Worm (Caenorhabditis elegans) whole organism, mixed stage, embryonic: ENCODE data around the gene scl-7.

Source experiments
- M03D4.4 ChIP-seq: sonication (generic microtip); optimal IDR thresholded peaks from 2 replicates; lab custom pipeline; 2017; ENCODE audit warnings: mild to moderate bottlenecking, missing genetic modification characterization, missing compliant biosample characterization
- bed-3 ChIP-seq: fragments of 200-800 bp; sonication (Bioruptor generic); optimal IDR thresholded peaks from 3 replicates; lab custom pipeline; 2018; ENCODE audit warnings: mild to moderate bottlenecking, missing genetic modification characterization, moderate library complexity, missing compliant biosample characterization
- blmp-1 ChIP-seq: fragments of 150-350 bp; optimal IDR thresholded peaks from 2 replicates; lab custom pipeline; 2014; ENCODE audit warnings: missing biosample characterization, missing genetic modification characterization
- ceh-43 ChIP-seq: fragments of 200-800 bp; sonication (Bioruptor generic); optimal IDR thresholded peaks from 2 replicates; lab custom pipeline; 2018; ENCODE audit warnings: mild to moderate bottlenecking, missing genetic modification characterization, moderate library complexity, missing compliant biosample characterization
- ces-1 ChIP-seq: fragments of 150-350 bp; optimal IDR thresholded peaks from 2 replicates; lab custom pipeline; 2014; ENCODE audit warnings: missing biosample characterization, missing genetic modification reagents, missing genetic modification characterization
- cnd-1 ChIP-seq: fragments of 200-800 bp; sonication (Bioruptor generic); optimal IDR thresholded peaks from 2 replicates; lab custom pipeline; 2018; ENCODE audit warnings: mild to moderate bottlenecking, missing genetic modification characterization, missing compliant biosample characterization
- drap-1 ChIP-seq: fragments of 200-800 bp; sonication (Bioruptor generic); optimal IDR thresholded peaks from 3 replicates; lab custom pipeline; 2018; ENCODE audit warnings: mild to moderate bottlenecking, missing genetic modification characterization, missing compliant biosample characterization
- elt-1 ChIP-seq: sonication (generic microtip); optimal IDR thresholded peaks from 2 replicates; lab custom pipeline; 2017; ENCODE audit warnings: missing genetic modification characterization, mild to moderate bottlenecking, missing compliant biosample characterization, antibody characterized with exemption, moderate library complexity, borderline replicate concordance; ENCODE audit not compliant: insufficient read depth
- elt-3 ChIP-seq: fragments of 150-350 bp; optimal IDR thresholded peaks from 2 replicates; lab custom pipeline; 2014; ENCODE audit warnings: missing biosample characterization, missing genetic modification characterization
- ham-2 ChIP-seq: fragments of 200-800 bp; sonication (Bioruptor generic); optimal IDR thresholded peaks from 2 replicates; lab custom pipeline; 2018; ENCODE audit warnings: mild to moderate bottlenecking, missing genetic modification characterization, missing compliant biosample characterization
- hlh-1 ChIP-seq: fragments of 150-350 bp; optimal IDR thresholded peaks from 2 replicates; lab custom pipeline; 2014; ENCODE audit warnings: missing biosample characterization, missing genetic modification reagents, missing genetic modification characterization
- lin-13 ChIP-seq: fragments of 150-350 bp; optimal IDR thresholded peaks from 2 replicates; lab custom pipeline; 2014; ENCODE audit warnings: missing biosample characterization, missing genetic modification characterization
- lin-32 ChIP-seq: fragments of 200-800 bp; sonication (Bioruptor generic); optimal IDR thresholded peaks from 2 replicates; lab custom pipeline; 2018; ENCODE audit warnings: mild to moderate bottlenecking, missing genetic modification characterization, missing compliant biosample characterization
- lsy-2 ChIP-seq: fragments of 150-350 bp; optimal IDR thresholded peaks from 2 replicates; lab custom pipeline; 2014; ENCODE audit warnings: missing biosample characterization, missing genetic modification characterization
- mab-5 ChIP-seq: fragments of 150-350 bp; optimal IDR thresholded peaks from 2 replicates; lab custom pipeline; 2014; ENCODE audit warnings: missing biosample characterization, missing genetic modification characterization
- mls-2 ChIP-seq: sonication (generic microtip); optimal IDR thresholded peaks from 2 replicates; lab custom pipeline; 2016; ENCODE audit warnings: mild to moderate bottlenecking, missing genetic modification characterization, moderate library complexity, missing compliant biosample characterization
- nhr-12 ChIP-seq: fragments of 150-350 bp; optimal IDR thresholded peaks from 2 replicates; lab custom pipeline; 2014; ENCODE audit warnings: missing biosample characterization, missing genetic modification characterization
- nhr-237 ChIP-seq: fragments of 150-350 bp; optimal IDR thresholded peaks from 2 replicates; lab custom pipeline; 2014; ENCODE audit warnings: missing biosample characterization, missing genetic modification characterization
- nhr-76 ChIP-seq: sonication (generic microtip); optimal IDR thresholded peaks from 2 replicates; lab custom pipeline; 2017; ENCODE audit warnings: missing biosample characterization, missing genetic modification characterization
- sem-2 ChIP-seq: fragments of 200-800 bp; sonication (Bioruptor generic); optimal IDR thresholded peaks from 2 replicates; lab custom pipeline; 2018; ENCODE audit warnings: mild to moderate bottlenecking, missing genetic modification characterization, missing compliant biosample characterization
- snpc-4 ChIP-seq: fragments of 150-350 bp; optimal IDR thresholded peaks from 2 replicates; lab custom pipeline; 2014; ENCODE audit warnings: missing biosample characterization, missing genetic modification characterization
- sptf-1 ChIP-seq: sonication (generic microtip); optimal IDR thresholded peaks from 2 replicates; lab custom pipeline; 2017; ENCODE audit warnings: mild to moderate bottlenecking, missing genetic modification characterization, moderate library complexity, missing compliant biosample characterization
- tbx-8 ChIP-seq: fragments of 200-800 bp; sonication (Bioruptor generic); optimal IDR thresholded peaks from 2 replicates; lab custom pipeline; 2018; ENCODE audit warnings: mild to moderate bottlenecking, missing genetic modification characterization, moderate library complexity, missing compliant biosample characterization
- unc-120 ChIP-seq: sonication (generic microtip); optimal IDR thresholded peaks from 2 replicates; lab custom pipeline; 2017; ENCODE audit warnings: missing genetic modification characterization, missing compliant biosample characterization; ENCODE audit not compliant: poor library complexity, severe bottlenecking
- unc-39 ChIP-seq: fragments of 150-350 bp; optimal IDR thresholded peaks from 2 replicates; lab custom pipeline; 2014; ENCODE audit warnings: missing biosample characterization, missing genetic modification characterization
- unc-62 ChIP-seq: fragments of 150-350 bp; optimal IDR thresholded peaks from 2 replicates; lab custom pipeline; 2014; ENCODE audit warnings: missing biosample characterization, missing genetic modification reagents, missing genetic modification characterization
- zip-8 ChIP-seq: fragments of 150-350 bp; optimal IDR thresholded peaks from 2 replicates; lab custom pipeline; 2014; ENCODE audit warnings: missing biosample characterization, missing genetic modification characterization
- ztf-11 ChIP-seq: fragments of 150-350 bp; optimal IDR thresholded peaks from 2 replicates; lab custom pipeline; 2014; ENCODE audit warnings: missing biosample characterization, missing genetic modification characterization

Gene scl-7

ce11 chrIV:13067200-13067599 lies 3.0 kb upstream of the scl-7 start, which contains the start of gene col-131:
Gene col-131, minus strand, starts transcription at chrIV:13067300.
- TF ChIP-seq tbx-8 (GFP tag; lab: Kevin White, UChicago) (no peak), unc-39 (tag; lab: Kevin White, UChicago) (no peak), nhr-237 (tag; lab: Kevin White, UChicago) (no peak), blmp-1 (tag; lab: Kevin White, UChicago) (no peak), sptf-1 (tag; lab: Kevin White, UChicago) (no peak), bed-3 (no peak), ceh-43 (GFP tag; lab: Kevin White, UChicago) (no peak), elt-3 (tag; lab: Kevin White, UChicago) (no peak), nhr-12 (tag; lab: Kevin White, UChicago) (no peak), zip-8 (tag; lab: Kevin White, UChicago) (no peak), drap-1 (GFP tag; lab: Kevin White, UChicago) (no peak)

ce11 chrIV:13068451-13068850 lies 1.8 kb upstream of the scl-7 start, which contains the start of gene scl-6:
Gene scl-6, plus strand, starts transcription at chrIV:13068751.
- TF ChIP-seq sem-2 (GFP tag; lab: Kevin White, UChicago) (no peak), ztf-11 (tag; lab: Kevin White, UChicago) (no peak), ham-2 (GFP tag; lab: Kevin White, UChicago) (no peak), lin-32 (no peak), M03D4.4 (no peak), ces-1 (no peak), blmp-1 (tag; lab: Kevin White, UChicago) (no peak), elt-1 (tag; lab: Kevin White, UChicago) (no peak)

DNA sequence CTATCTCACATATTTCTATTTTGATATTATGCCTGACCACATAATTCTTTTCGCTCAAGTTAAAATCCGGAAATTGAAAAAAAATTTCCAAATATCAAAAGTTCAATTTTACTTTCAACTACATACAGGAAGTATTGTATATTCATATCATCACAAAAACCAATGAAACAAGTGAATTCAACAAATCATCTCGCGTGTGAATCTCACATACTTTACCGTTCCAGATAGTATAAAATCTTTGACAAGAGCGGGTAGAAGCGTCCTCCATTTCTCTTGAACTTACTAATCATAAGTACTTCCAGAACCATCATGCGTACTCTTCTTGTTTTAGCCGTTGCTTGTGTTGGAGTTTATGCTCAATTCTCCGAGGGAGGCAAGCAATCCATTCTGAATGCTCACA lies 1.2 kb downstream of the scl-7 start, which contains the start of gene scl-8:
scl-8 (plus strand) TSS at position 301 of the 400 bp plus-strand sequence.
- TF ChIP-seq unc-62 (GFP tag; lab: Kevin White, UChicago) (no peak), ham-2 (GFP tag; lab: Kevin White, UChicago) (no peak), ces-1 (no peak), sptf-1 (tag; lab: Kevin White, UChicago) (no peak), snpc-4 (tag; lab: Kevin White, UChicago) (no peak), cnd-1 (tag; lab: Kevin White, UChicago) (no peak)
- TF ChIP-seq, all 35 proteins: peak for 0

- TF ChIP-seq unc-39 (tag; lab: Kevin White, UChicago) (no peak), nhr-237 (tag; lab: Kevin White, UChicago) (no peak), ceh-43 (GFP tag; lab: Kevin White, UChicago) (no peak), lin-13 (tag; lab: Kevin White, UChicago) (no peak), mls-2 (tag; lab: Kevin White, UChicago) (no peak), snpc-4 (tag; lab: Kevin White, UChicago) (no peak), blmp-1 (tag; lab: Kevin White, UChicago) (no peak), drap-1 (GFP tag; lab: Kevin White, UChicago) (no peak), sem-2 (GFP tag; lab: Kevin White, UChicago) (no peak), sptf-1 (tag; lab: Kevin White, UChicago) (no peak), unc-62 (GFP tag; lab: Kevin White, UChicago) (no peak), hlh-1 (tag; lab: Kevin White, UChicago) (no peak), unc-120 (no peak), zip-8 (tag; lab: Kevin White, UChicago) (no peak)
Measured at ce11 chrIV:13075625-13076252, 5.5 kb downstream of the scl-7 start.

- no peak for TF ChIP-seq unc-120
- no peak for TF ChIP-seq ztf-11 (tag; lab: Kevin White, UChicago)
- TF ChIP-seq nhr-237 (tag; lab: Kevin White, UChicago) = no peak
- TF ChIP-seq elt-1 (tag; lab: Kevin White, UChicago) = no peak
- TF ChIP-seq mls-2 (tag; lab: Kevin White, UChicago) = no peak
- TF ChIP-seq elt-3 (tag; lab: Kevin White, UChicago) = no peak
- TF ChIP-seq bed-3 = no peak
- no peak for TF ChIP-seq snpc-4 (tag; lab: Kevin White, UChicago)
- TF ChIP-seq cnd-1 (tag; lab: Kevin White, UChicago) = no peak
- no peak for TF ChIP-seq sptf-1 (tag; lab: Kevin White, UChicago)
- TF ChIP-seq unc-39 (tag; lab: Kevin White, UChicago) = no peak
- no peak for TF ChIP-seq blmp-1 (tag; lab: Kevin White, UChicago)
- TF ChIP-seq nhr-12 (tag; lab: Kevin White, UChicago) = no peak
- no peak for TF ChIP-seq lin-13 (tag; lab: Kevin White, UChicago)
- TF ChIP-seq nhr-76 (tag; lab: Kevin White, UChicago) = no peak
- TF ChIP-seq tbx-8 (GFP tag; lab: Kevin White, UChicago) = no peak
- no peak for TF ChIP-seq mab-5
- TF ChIP-seq lsy-2 (tag; lab: Kevin White, UChicago) = no peak
- TF ChIP-seq, all 35 proteins: peak for 0
Measured at ce11 chrIV:13076620-13077019, 6.4 kb downstream of the scl-7 start, which contains the start of gene C39E9.7. Gene C39E9.7, minus strand, starts transcription at chrIV:13076720.
